Worm (Caenorhabditis elegans) whole organism, early embryonic: ENCODE data around the gene B0563.1.

Experiments
- F13C5.2 ChIP-seq: sonication (generic microtip); optimal IDR thresholded peaks from 2 replicates; lab custom pipeline; 2017; ENCODE audit warnings: mild to moderate bottlenecking, missing genetic modification characterization, inconsistent platforms, missing compliant biosample characterization
- ama-1 ChIP-seq: fragments of 150-350 bp; optimal IDR thresholded peaks from 2 replicates; lab custom pipeline; 2014
- ceh-13 ChIP-seq: fragments of 200-800 bp; sonication (Bioruptor generic); optimal IDR thresholded peaks from 2 replicates; lab custom pipeline; 2018; ENCODE audit warnings: mild to moderate bottlenecking, missing genetic modification characterization, missing compliant biosample characterization
- ets-7 ChIP-seq: sonication (generic microtip); optimal IDR thresholded peaks from 2 replicates; lab custom pipeline; 2016; ENCODE audit warnings: missing genotype, missing genetic modification characterization, missing compliant biosample characterization
- hmg-4 ChIP-seq: fragments of 200-800 bp; sonication (Bioruptor generic); optimal IDR thresholded peaks from 2 replicates; lab custom pipeline; 2018; ENCODE audit warnings: mild to moderate bottlenecking, missing genetic modification characterization, missing compliant biosample characterization
- hnd-1 ChIP-seq: sonication (generic microtip); optimal IDR thresholded peaks from 2 replicates; lab custom pipeline; 2016; ENCODE audit warnings: missing genetic modification characterization, missing compliant biosample characterization
- scrt-1 ChIP-seq: fragments of 200-800 bp; sonication (Bioruptor generic); IDR thresholded peaks from 2 replicates; pipeline ENCODE4 v1.3.6; 2022; ENCODE audit warnings: missing genetic modification characterization, missing compliant biosample characterization
- tra-4 ChIP-seq: sonication (generic microtip); optimal IDR thresholded peaks from 2 replicates; lab custom pipeline; 2017; ENCODE audit warnings: missing genetic modification characterization, missing compliant biosample characterization

ce11 chrX:9213873-9214341 is 42.6 kb downstream of the B0563.1 start, which contains the start of gene C35B8.3:
- TF ChIP-seq ama-1 (lab: Kevin White, UChicago) (no peak), ets-7 (no peak), scrt-1 (GFP tag; lab: Robert Waterston, UW) (no peak), F13C5.2 (tag; lab: Kevin White, UChicago) (no peak), hnd-1 (no peak), hmg-4 (GFP tag; lab: Kevin White, UChicago) (no peak), ceh-13 (GFP tag; lab: Kevin White, UChicago) (no peak), tra-4 (tag; lab: Kevin White, UChicago) (no peak)
